Comparison of ENCODE assay signal across 3 fruit fly cellular contexts in the genomic region with DNA sequence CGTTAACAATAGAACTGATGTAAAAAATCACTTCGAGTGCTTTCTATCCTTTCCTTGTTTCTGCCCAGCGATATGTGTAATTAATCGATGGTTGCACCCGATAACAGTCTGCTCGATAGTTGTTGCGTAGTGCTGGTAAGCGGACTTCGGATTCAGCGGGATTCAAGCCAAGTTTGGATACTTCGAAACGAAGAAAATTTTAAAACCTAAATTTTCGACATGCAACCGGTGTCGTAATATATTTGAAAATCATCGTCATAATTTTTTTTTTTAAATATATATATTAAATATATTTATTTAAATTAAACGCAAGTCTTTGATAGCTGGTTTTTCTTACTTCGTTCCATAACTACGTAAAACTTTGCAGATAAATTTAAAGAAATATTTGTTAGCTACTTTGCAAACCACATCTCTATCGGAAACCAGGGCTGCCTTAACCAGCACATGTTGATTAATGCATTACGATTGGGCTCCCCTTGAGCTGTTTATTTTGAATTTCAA.
TF ChIP-seq lines count a peak whose summit lies in the region.

TSS of gene UbcE2M (minus strand) at position 209 of the 501 bp plus-strand sequence.
TSS of gene Dhps (plus strand) at position 429 of the 501 bp plus-strand sequence.

TF ChIP-seq in whole organism, adult, 20 proteins besides CTCF, POLR2A, EP300 and RAD21 (continued from another document):
- TF ChIP-seq toe (GFP tag; optimal IDR thresholded peaks at IDR 0.05; lab: Kevin White, UChicago) (peak; percentile 75), CG7045 (GFP tag; optimal IDR thresholded peaks at IDR 0.05; lab: Kevin White, UChicago) (peak; percentile 92), ovo (GFP tag; optimal IDR thresholded peaks at IDR 0.05; lab: Kevin White, UChicago) (peak; percentile 78)

TF ChIP-seq in whole organism, embryonic, 481 proteins besides CTCF, POLR2A, EP300 and RAD21 (continued from another document and continues in another):
- TF ChIP-seq lola (GFP tag; optimal IDR thresholded peaks at IDR 0.05; lab: Kevin White, UChicago): peak in 1 of 3 experiments; percentile 78
- peak; percentile 87 for TF ChIP-seq CG10543 (GFP tag; optimal IDR thresholded peaks at IDR 0.05; lab: Kevin White, UChicago)
- TF ChIP-seq CG8290 (GFP tag; optimal IDR thresholded peaks at IDR 0.05; lab: Kevin White, UChicago): peak; percentile 53
- peak in 1 of 2 experiments; percentile 1 for TF ChIP-seq CG8290 (tag; optimal IDR thresholded peaks at IDR 0.05; lab: Kevin White, UChicago)
- TF ChIP-seq cwo (GFP tag; optimal IDR thresholded peaks at IDR 0.05; lab: Kevin White, UChicago): peak; percentile 57
- TF ChIP-seq Camta (GFP tag; optimal IDR thresholded peaks at IDR 0.05; lab: Kevin White, UChicago): no peak
- TF ChIP-seq CG14014 (GFP tag; IDR thresholded peaks at IDR 0.05; lab: Robert Waterston, UW): peak; percentile 48; the same call in 1 of the 2 replicates
- peak; percentile 60; the same call in 1 of the 3 replicates for TF ChIP-seq jigr1 (GFP tag; IDR thresholded peaks at IDR 0.05; lab: Robert Waterston, UW)
- TF ChIP-seq Dfd (GFP tag; optimal IDR thresholded peaks at IDR 0.05; lab: Kevin White, UChicago): no peak
- TF ChIP-seq CG10979 (tag; optimal IDR thresholded peaks at IDR 0.05; lab: Kevin White, UChicago): peak; percentile 60
- no peak for TF ChIP-seq CG12236 (GFP tag; optimal IDR thresholded peaks at IDR 0.05; lab: Kevin White, UChicago)
- peak in 1 of 2 experiments; percentile 62 for TF ChIP-seq Hr51 (GFP tag; optimal IDR thresholded peaks at IDR 0.05; lab: Kevin White, UChicago)
- TF ChIP-seq ssp (GFP tag; IDR thresholded peaks at IDR 0.05; lab: Robert Waterston, UW): peak; percentile 74
- no peak for TF ChIP-seq D19A (tag; optimal IDR thresholded peaks at IDR 0.05; lab: Kevin White, UChicago)
- peak; percentile 95 for TF ChIP-seq Sry-β (GFP tag; optimal IDR thresholded peaks at IDR 0.05; lab: Kevin White, UChicago)
- TF ChIP-seq vfl (GFP tag; optimal IDR thresholded peaks at IDR 0.05; lab: Kevin White, UChicago): peak; percentile 29
- peak; percentile 74 for TF ChIP-seq CG32532 (GFP tag; IDR thresholded peaks at IDR 0.05; lab: Robert Waterston, UW)
- peak; percentile 68 for TF ChIP-seq kah (GFP tag; optimal IDR thresholded peaks at IDR 0.05; lab: Kevin White, UChicago)
- TF ChIP-seq sens (GFP tag; lab: Kevin White, UChicago): peak; percentile 18
- peak; percentile 67 for TF ChIP-seq Sry-δ (GFP tag; optimal IDR thresholded peaks at IDR 0.05; lab: Kevin White, UChicago)
- no peak for TF ChIP-seq rib (GFP tag; IDR thresholded peaks at IDR 0.05; lab: Robert Waterston, UW)
- TF ChIP-seq slou (GFP tag; optimal IDR thresholded peaks at IDR 0.05; lab: Kevin White, UChicago): peak; percentile 22
- TF ChIP-seq CG17385 (GFP tag; optimal IDR thresholded peaks at IDR 0.05; lab: Kevin White, UChicago): peak; percentile 69
- TF ChIP-seq HLH54F (GFP tag; optimal IDR thresholded peaks at IDR 0.05; lab: Kevin White, UChicago): peak; percentile 56
- peak; percentile 82 for TF ChIP-seq Hr3 (GFP tag; optimal IDR thresholded peaks at IDR 0.05; lab: Kevin White, UChicago)
- TF ChIP-seq CG7786 (GFP tag; optimal IDR thresholded peaks at IDR 0.05; lab: Kevin White, UChicago): peak; percentile 30
- no peak for TF ChIP-seq CG7839 (tag; optimal IDR thresholded peaks at IDR 0.05; lab: Kevin White, UChicago)
- TF ChIP-seq hb (GFP tag; IDR thresholded peaks at IDR 0.05; lab: Robert Waterston, UW; ENCODE audit: partially characterized antibody): peak; percentile 21; the same call in 2 of the 3 replicates
- peak; percentile 43; the same call in 1 of the 2 replicates for TF ChIP-seq peb (GFP tag; IDR thresholded peaks at IDR 0.05; lab: Robert Waterston, UW)
- TF ChIP-seq bsh (GFP tag; optimal IDR thresholded peaks at IDR 0.05; lab: Kevin White, UChicago): peak in 1 of 2 experiments; percentile 62
- TF ChIP-seq Scr (GFP tag; IDR thresholded peaks at IDR 0.05; lab: Robert Waterston, UW; ENCODE audit: partially characterized antibody): peak; percentile 80
- TF ChIP-seq Ptx1 (GFP tag; IDR thresholded peaks at IDR 0.05; lab: Robert Waterston, UW): peak; percentile 73
- TF ChIP-seq CG33213 (GFP tag; optimal IDR thresholded peaks at IDR 0.05; lab: Kevin White, UChicago): no peak
- peak; percentile 88 for TF ChIP-seq CG9437 (GFP tag; optimal IDR thresholded peaks at IDR 0.05; lab: Kevin White, UChicago)
- TF ChIP-seq Kr (GFP tag; optimal IDR thresholded peaks at IDR 0.05; lab: Kevin White, UChicago): no peak
- TF ChIP-seq CG14050 (GFP tag; IDR thresholded peaks at IDR 0.05; lab: Robert Waterston, UW): peak; percentile 46; the same call in 1 of the 3 replicates
- peak; percentile 56; the same call in 1 of the 3 replicates for TF ChIP-seq CG11093 (GFP tag; IDR thresholded peaks at IDR 0.05; lab: Robert Waterston, UW)
- TF ChIP-seq onecut (GFP tag; IDR thresholded peaks at IDR 0.05; lab: Robert Waterston, UW): peak; percentile 19; the same call in 1 of the 2 replicates
- peak; percentile 60; the same call in 1 of the 2 replicates for TF ChIP-seq CG11085 (GFP tag; IDR thresholded peaks at IDR 0.05; lab: Robert Waterston, UW)
- peak; percentile 87 for TF ChIP-seq CG12659 (GFP tag; optimal IDR thresholded peaks at IDR 0.05; lab: Kevin White, UChicago)
- TF ChIP-seq lilli (GFP tag; optimal IDR thresholded peaks at IDR 0.05; lab: Kevin White, UChicago): peak; percentile 66
- TF ChIP-seq fu2 (GFP tag; optimal IDR thresholded peaks at IDR 0.05; lab: Kevin White, UChicago): peak; percentile 64
- peak; percentile 33 for TF ChIP-seq CG18011 (GFP tag; optimal IDR thresholded peaks at IDR 0.05; lab: Kevin White, UChicago)
- no peak for TF ChIP-seq CG1792 (GFP tag; optimal IDR thresholded peaks at IDR 0.05; lab: Kevin White, UChicago)
- TF ChIP-seq Fer3 (tag; optimal IDR thresholded peaks at IDR 0.05; lab: Kevin White, UChicago): peak; percentile 76
- TF ChIP-seq CG10654 (GFP tag; optimal IDR thresholded peaks at IDR 0.05; lab: Kevin White, UChicago): peak; percentile 57
- peak; percentile 11 for TF ChIP-seq CG8944 (GFP tag; optimal IDR thresholded peaks at IDR 0.05; lab: Kevin White, UChicago)
- no peak for TF ChIP-seq CG10462 (GFP tag; optimal IDR thresholded peaks at IDR 0.05; lab: Kevin White, UChicago)
- TF ChIP-seq Lhr (GFP tag; optimal IDR thresholded peaks at IDR 0.05; lab: Kevin White, UChicago): peak; percentile 20
- peak; percentile 66 for TF ChIP-seq dpn (GFP tag; optimal IDR thresholded peaks at IDR 0.05; lab: Kevin White, UChicago)
- TF ChIP-seq Optix (GFP tag; IDR thresholded peaks at IDR 0.05; lab: Robert Waterston, UW): peak; percentile 55; the same call in 1 of the 3 replicates
- peak; percentile 68 for TF ChIP-seq CG1233 (GFP tag; optimal IDR thresholded peaks at IDR 0.05; lab: Kevin White, UChicago)
- no peak for TF ChIP-seq toy (GFP tag; IDR thresholded peaks at IDR 0.05; lab: Robert Waterston, UW)
- no peak for TF ChIP-seq CG2202 (tag; optimal IDR thresholded peaks at IDR 0.05; lab: Kevin White, UChicago)
- peak; percentile 25 for TF ChIP-seq CG17186 (GFP tag; optimal IDR thresholded peaks at IDR 0.05; lab: Kevin White, UChicago)
- TF ChIP-seq CG3995 (GFP tag; optimal IDR thresholded peaks at IDR 0.05; lab: Kevin White, UChicago): peak; percentile 51
- peak; percentile 31 for TF ChIP-seq CG13624 (GFP tag; optimal IDR thresholded peaks at IDR 0.05; lab: Kevin White, UChicago)
- peak; percentile 70 for TF ChIP-seq HmgZ (tag; optimal IDR thresholded peaks at IDR 0.05; lab: Kevin White, UChicago)

TF ChIP-seq in whole organism, prepupa, 60 proteins besides CTCF, POLR2A, EP300 and RAD21 (continued from another document):
- TF ChIP-seq CG8632 (GFP tag; optimal IDR thresholded peaks at IDR 0.05; lab: Kevin White, UChicago): peak; percentile 52
- TF ChIP-seq fd59A (GFP tag; optimal IDR thresholded peaks at IDR 0.05; lab: Kevin White, UChicago): no peak
- TF ChIP-seq cyc (GFP tag; optimal IDR thresholded peaks at IDR 0.05; lab: Kevin White, UChicago): peak; percentile 69
- TF ChIP-seq CG4318 (GFP tag; optimal IDR thresholded peaks at IDR 0.05; lab: Kevin White, UChicago): no peak
- peak; percentile 10 for TF ChIP-seq Eip93F (GFP tag; optimal IDR thresholded peaks at IDR 0.05; lab: Kevin White, UChicago)
- peak; percentile 63 for TF ChIP-seq esn (GFP tag; optimal IDR thresholded peaks at IDR 0.05; lab: Kevin White, UChicago)
- no peak for TF ChIP-seq Lpt (GFP tag; optimal IDR thresholded peaks at IDR 0.05; lab: Kevin White, UChicago)
- TF ChIP-seq achi (GFP tag; optimal IDR thresholded peaks at IDR 0.05; lab: Kevin White, UChicago): peak; percentile 20
- no peak for TF ChIP-seq pdm3 (GFP tag; optimal IDR thresholded peaks at IDR 0.05; lab: Kevin White, UChicago)
- TF ChIP-seq lz (GFP tag; optimal IDR thresholded peaks at IDR 0.05; lab: Kevin White, UChicago): peak; percentile 73
- TF ChIP-seq CG6792 (GFP tag; optimal IDR thresholded peaks at IDR 0.05; lab: Kevin White, UChicago): peak; percentile 41
- no peak for TF ChIP-seq CG8319 (GFP tag; optimal IDR thresholded peaks at IDR 0.05; lab: Kevin White, UChicago)
- TF ChIP-seq Sox102F (GFP tag; optimal IDR thresholded peaks at IDR 0.05; lab: Kevin White, UChicago): no peak
- TF ChIP-seq vri (GFP tag; optimal IDR thresholded peaks at IDR 0.05; lab: Kevin White, UChicago): no peak
- peak; percentile 29 for TF ChIP-seq Hr39 (GFP tag; optimal IDR thresholded peaks at IDR 0.05; lab: Kevin White, UChicago)
- TF ChIP-seq CG31627 (GFP tag; optimal IDR thresholded peaks at IDR 0.05; lab: Kevin White, UChicago): peak; percentile 74
- no peak for TF ChIP-seq fkh (GFP tag; optimal IDR thresholded peaks at IDR 0.05; lab: Kevin White, UChicago)
- TF ChIP-seq Sox15 (GFP tag; optimal IDR thresholded peaks at IDR 0.05; lab: Kevin White, UChicago): peak; percentile 76
- TF ChIP-seq CG1621 (tag; optimal IDR thresholded peaks at IDR 0.05; lab: Kevin White, UChicago): no peak
- TF ChIP-seq eg (GFP tag; IDR thresholded peaks at IDR 0.05; lab: Robert Waterston, UW): peak; percentile 72; the same call in 2 of the 3 replicates
